Fruit fly (Drosophila melanogaster): Measurements from ENCODE around the gene CG5245.
"Not testable (repeated sequence)": the region's sequence is repeated elsewhere in the genome, so short reads cannot be mapped to it uniquely, and the experiment has no call there.

Gene CG5245

DNA sequence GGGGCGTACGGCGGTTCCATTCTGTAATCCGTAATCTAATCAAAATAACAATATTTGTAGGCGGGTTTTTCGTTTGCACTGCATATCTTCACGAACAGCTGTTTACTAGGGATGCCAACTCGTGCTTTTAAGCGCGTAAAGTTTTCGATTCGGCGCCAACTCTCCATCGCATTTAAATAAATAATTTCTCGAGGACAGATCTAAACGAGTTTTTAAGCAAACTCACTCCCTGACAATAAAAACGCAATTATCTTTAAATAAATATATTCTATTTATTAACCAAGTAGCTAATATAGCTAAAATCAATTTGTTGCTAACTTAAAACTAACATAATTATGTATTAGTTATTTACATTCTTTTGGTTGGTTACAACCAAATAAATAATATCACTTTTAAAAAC is 35.8 kb downstream of the CG5245 start, which contains the start of gene CG5608:
Gene CG5608, minus strand, starts transcription at position 101 of the 400 bp plus-strand sequence.
- TF ChIP-seq noc (tag; optimal IDR thresholded peaks at IDR 0.05) = not testable (repeated sequence)

DNA sequence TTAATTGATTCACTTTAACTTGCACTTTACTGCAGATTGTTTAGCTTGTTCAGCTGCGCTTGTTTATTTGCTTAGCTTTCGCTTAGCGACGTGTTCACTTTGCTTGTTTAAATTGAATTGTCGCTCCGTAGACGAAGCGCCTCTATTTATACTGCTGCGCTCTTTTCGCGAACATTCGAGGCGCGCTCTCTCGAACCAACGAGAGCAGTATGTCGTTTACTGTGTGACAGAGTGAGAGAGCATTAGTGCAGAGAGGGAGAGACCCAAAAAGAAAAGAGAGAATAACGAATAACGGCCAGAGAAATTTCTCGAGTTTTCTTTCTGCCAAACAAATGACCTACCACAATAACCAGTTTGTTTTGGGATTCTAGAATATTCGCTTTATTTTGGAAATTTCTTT is 38.3 kb downstream of the CG5245 start, which contains the start of gene Hsp70Ba:
Gene Hsp70Ba, minus strand, starts transcription at position 102 of the 400 bp plus-strand sequence.
- TF ChIP-seq noc (tag; optimal IDR thresholded peaks at IDR 0.05) = not testable (repeated sequence)

Data from whole organism, larva.